Worm (Caenorhabditis elegans) whole organism, L4 larva: ENCODE data around the gene T04B8.1.

Experiments
- ZK337.2 ChIP-seq: fragments of 200-800 bp; sonication (Bioruptor generic); IDR thresholded peaks from 2 replicates; pipeline ENCODE4 v1.3.6; 2022; ENCODE audit warnings: missing genetic modification reagents, missing genetic modification characterization, missing compliant biosample characterization
- ama-1 ChIP-seq: fragments of 150-350 bp; optimal IDR thresholded peaks from 2 replicates; lab custom pipeline; 2014; ENCODE audit warnings: inconsistent platforms, mixed read lengths
- ceh-20 ChIP-seq: fragments of 200-800 bp; sonication (Bioruptor generic); IDR thresholded peaks from 2 replicates; pipeline ENCODE4 v1.3.6; 2022; ENCODE audit warnings: missing genetic modification reagents, missing genetic modification characterization, missing compliant biosample characterization
- egl-27 ChIP-seq: sonication (generic microtip); optimal IDR thresholded peaks from 3 replicates; lab custom pipeline; 2017; ENCODE audit warnings: missing biosample characterization, missing genetic modification reagents, missing genetic modification characterization
- nhr-6 ChIP-seq: fragments of 150-350 bp; optimal IDR thresholded peaks from 2 replicates; lab custom pipeline; 2014; ENCODE audit warnings: missing biosample characterization, missing genetic modification characterization
- pha-4 ChIP-seq, 2 experiments: fragments of 150-350 bp in 1 of 2; fragments of 200-800 bp in 1 of 2; sonication (Bioruptor generic) in 1 of 2; IDR thresholded peaks in 1 of 2; optimal IDR thresholded peaks in 1 of 2; 2 replicates each; pipeline versions ENCODE4 v1.3.6 to Lab custom; 2014 to 2022; ENCODE audit warnings: missing genetic modification characterization in 2 of 2, missing genetic modification reagents in 2 of 2, missing biosample characterization in 1 of 2, missing compliant biosample characterization in 1 of 2
- unc-62 ChIP-seq, 3 experiments: fragments of 150-350 bp in 1 of 3; sonication (generic microtip); optimal IDR thresholded peaks in 2 of 3; peaks in 1 of 3; 1 replicate in 1 of 3; 2 replicates in 2 of 3; lab custom pipeline; 2014 to 2017; ENCODE audit warnings: missing biosample characterization in 3 of 3, missing genetic modification characterization in 3 of 3, missing genetic modification reagents in 3 of 3, missing genotype in 1 of 3

- TF ChIP-seq nhr-6 (tag; lab: Kevin White, UChicago) (no peak), pha-4 (GFP tag; IDR thresholded peaks at IDR 0.05; lab: Robert Waterston, UW) (no peak), pha-4 (tag; optimal IDR thresholded peaks at IDR 0.05; lab: Kevin White, UChicago) (no peak), ZK337.2 (GFP tag; lab: Robert Waterston, UW) (no peak), ceh-20 (GFP tag; lab: Robert Waterston, UW) (no peak), unc-62 (GFP tag; optimal IDR thresholded peaks at IDR 0.05 in 1 of 2; lab: Kevin White, UChicago) (no peak), unc-62 (tag; optimal IDR thresholded peaks at IDR 0.05; lab: Kevin White, UChicago) (no peak), egl-27 (tag; lab: Kevin White, UChicago) (no peak), ama-1 (lab: Kevin White, UChicago) (no peak)
Measured at ce11 chrII:633984-634383, at the start of gene T04B8.1.
